Worm (Caenorhabditis elegans): ENCODE results near the gene clec-187.

DNA sequence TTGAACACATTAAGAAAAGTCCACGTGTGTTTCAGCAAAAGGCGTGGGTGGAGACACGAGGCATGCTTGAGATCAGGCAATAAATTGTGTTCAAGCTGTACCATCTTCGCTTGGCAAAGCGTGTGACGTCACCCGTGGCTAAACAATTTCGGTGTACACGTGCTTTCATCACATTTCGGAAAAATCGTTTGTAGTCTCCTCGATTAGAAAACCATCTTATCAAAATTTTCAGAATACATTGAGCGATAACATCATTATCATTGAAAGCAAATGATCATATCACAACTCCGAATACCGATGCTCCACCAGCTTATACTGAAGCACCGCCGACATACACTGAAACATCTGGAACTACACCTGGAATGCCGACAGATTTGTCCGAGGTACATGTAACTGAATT lies 30.3 kb upstream of the clec-187 start:
- TF ChIP-seq pax-3 (tag; optimal IDR thresholded peaks at IDR 0.05): no peak
- no peak for TF ChIP-seq ceh-90 (tag; optimal IDR thresholded peaks at IDR 0.05)
- no peak for TF ChIP-seq efl-3 (GFP tag; optimal IDR thresholded peaks at IDR 0.05)
- no peak for TF ChIP-seq lin-39 (tag; optimal IDR thresholded peaks at IDR 0.05)
- no peak for TF ChIP-seq unc-62 (GFP tag; optimal IDR thresholded peaks at IDR 0.05)
